Worm (Caenorhabditis elegans) whole organism, L1 larva: ENCODE results near the gene F13B6.3.
A peak's percentile ranks its signal among the peaks of the same experiment; 100 is the strongest.

Experiments used
- C04F5.9 ChIP-seq: sonication (generic microtip); optimal IDR thresholded peaks from 2 replicates; lab custom pipeline; 2016; ENCODE audit warnings: missing genetic modification characterization, missing compliant biosample characterization
- C16A3.4 ChIP-seq: fragments of 150-350 bp; optimal IDR thresholded peaks from 2 replicates; lab custom pipeline; 2014; ENCODE audit warnings: missing biosample characterization, missing genetic modification characterization
- C34B4.2 ChIP-seq: sonication (generic microtip); optimal IDR thresholded peaks from 2 replicates; lab custom pipeline; 2017; ENCODE audit warnings: mild to moderate bottlenecking, missing genetic modification characterization, missing compliant biosample characterization
- F16B12.6 ChIP-seq: fragments of 150-350 bp; optimal IDR thresholded peaks from 2 replicates; lab custom pipeline; 2014; ENCODE audit warnings: missing biosample characterization, missing genetic modification characterization
- aha-1 ChIP-seq: fragments of 150-350 bp; optimal IDR thresholded peaks from 2 replicates; lab custom pipeline; 2014; ENCODE audit warnings: missing biosample characterization, missing genetic modification characterization
- alr-1 ChIP-seq: fragments of 200-800 bp; sonication (Bioruptor generic); optimal IDR thresholded peaks from 2 replicates; lab custom pipeline; 2018; ENCODE audit warnings: borderline replicate concordance, mild to moderate bottlenecking, missing genetic modification characterization, missing compliant biosample characterization
- aly-2 ChIP-seq: fragments of 150-350 bp; optimal IDR thresholded peaks from 2 replicates; lab custom pipeline; 2014; ENCODE audit warnings: missing biosample characterization, missing genetic modification characterization
- ama-1 ChIP-seq: fragments of 150-350 bp; optimal IDR thresholded peaks from 2 replicates; lab custom pipeline; 2014
- blmp-1 ChIP-seq: fragments of 150-350 bp; optimal IDR thresholded peaks from 2 replicates; lab custom pipeline; 2014; ENCODE audit warnings: missing biosample characterization, missing genetic modification characterization
- ceh-63 ChIP-seq: fragments of 200-800 bp; sonication (Bioruptor generic); optimal IDR thresholded peaks from 2 replicates; lab custom pipeline; 2018; ENCODE audit warnings: mild to moderate bottlenecking, missing genetic modification characterization, missing compliant biosample characterization
- ceh-90 ChIP-seq: sonication (generic microtip); optimal IDR thresholded peaks from 2 replicates; lab custom pipeline; 2016; ENCODE audit warnings: missing genetic modification characterization, missing compliant biosample characterization
- ces-1 ChIP-seq: fragments of 150-350 bp; optimal IDR thresholded peaks from 2 replicates; lab custom pipeline; 2014; ENCODE audit warnings: missing biosample characterization, missing genetic modification reagents, missing genetic modification characterization
- efl-1 ChIP-seq, 4 experiments: fragments of 150-350 bp; optimal IDR thresholded peaks in 3 of 4; peaks in 1 of 4; 1 replicate in 1 of 4; 2 replicates in 3 of 4; lab custom pipeline; 2014; ENCODE audit warnings: missing biosample characterization in 2 of 4, missing genetic modification characterization in 2 of 4, missing genetic modification reagents in 2 of 4
- egl-27 ChIP-seq, 2 experiments: fragments of 150-350 bp in 1 of 2; sonication (generic microtip); optimal IDR thresholded peaks; 3 replicates each; lab custom pipeline; 2017 to 2018; ENCODE audit warnings: missing biosample characterization in 2 of 2, missing genetic modification characterization in 2 of 2, missing genetic modification reagents in 2 of 2
- elt-2 ChIP-seq: sonication (generic microtip); optimal IDR thresholded peaks from 2 replicates; lab custom pipeline; 2016; ENCODE audit warnings: missing genetic modification characterization, mild to moderate bottlenecking, inconsistent platforms, missing compliant biosample characterization, missing genetic modification reagents
- fkh-8 ChIP-seq: sonication (generic microtip); optimal IDR thresholded peaks from 2 replicates; lab custom pipeline; 2016; ENCODE audit warnings: mild to moderate bottlenecking, missing genetic modification characterization, missing compliant biosample characterization
- fos-1 ChIP-seq: fragments of 150-350 bp; optimal IDR thresholded peaks from 2 replicates; lab custom pipeline; 2014; ENCODE audit warnings: missing biosample characterization, missing genetic modification characterization
- grh-1 ChIP-seq: fragments of 200-800 bp; sonication (Bioruptor generic); IDR thresholded peaks from 2 replicates; pipeline ENCODE4 v1.3.6; 2022; ENCODE audit warnings: missing genetic modification reagents, missing genetic modification characterization, missing compliant biosample characterization
- hlh-17 ChIP-seq: fragments of 200-800 bp; sonication (Bioruptor generic); optimal IDR thresholded peaks from 2 replicates; lab custom pipeline; 2018; ENCODE audit warnings: missing genetic modification characterization, mild to moderate bottlenecking, missing compliant biosample characterization, moderate library complexity, borderline replicate concordance
- hlh-4 ChIP-seq: sonication (generic microtip); optimal IDR thresholded peaks from 2 replicates; lab custom pipeline; 2016; ENCODE audit warnings: mild to moderate bottlenecking, missing genetic modification characterization, missing compliant biosample characterization
- hpl-2 ChIP-seq: fragments of 150-350 bp; optimal IDR thresholded peaks from 2 replicates; lab custom pipeline; 2014; ENCODE audit warnings: missing biosample characterization, missing genetic modification reagents, missing genetic modification characterization
- irx-1 ChIP-seq: sonication (generic microtip); optimal IDR thresholded peaks from 2 replicates; lab custom pipeline; 2016; ENCODE audit warnings: missing genetic modification characterization, missing compliant biosample characterization
- isw-1 ChIP-seq: fragments of 200-800 bp; sonication (Bioruptor generic); IDR thresholded peaks from 2 replicates; pipeline ENCODE4 v1.3.6; 2022; ENCODE audit warnings: missing genetic modification characterization, missing compliant biosample characterization
- lin-14 ChIP-seq: fragments of 200-800 bp; sonication (Bioruptor generic); optimal IDR thresholded peaks from 2 replicates; lab custom pipeline; 2018; ENCODE audit warnings: mild to moderate bottlenecking, missing genetic modification characterization, moderate library complexity, missing compliant biosample characterization
- lin-15B ChIP-seq: fragments of 150-350 bp; sonication (generic microtip); optimal IDR thresholded peaks from 3 replicates; lab custom pipeline; 2014; ENCODE audit warnings: missing biosample characterization, missing genetic modification characterization
- lin-35 ChIP-seq, 2 experiments: fragments of 150-350 bp; optimal IDR thresholded peaks; 2 replicates each; lab custom pipeline; 2014; ENCODE audit warnings: missing biosample characterization in 2 of 2, missing genetic modification characterization in 2 of 2, missing genetic modification reagents in 2 of 2
- lin-39 ChIP-seq: fragments of 150-350 bp; optimal IDR thresholded peaks from 2 replicates; lab custom pipeline; 2014; ENCODE audit warnings: missing biosample characterization, missing genetic modification reagents, missing genetic modification characterization
- mdl-1 ChIP-seq, 2 experiments: fragments of 150-350 bp; optimal IDR thresholded peaks; 2 replicates each; lab custom pipeline; 2014 to 2017; ENCODE audit warnings: missing biosample characterization in 2 of 2, missing genetic modification characterization in 2 of 2, inconsistent platforms in 1 of 2
- mef-2 ChIP-seq: fragments of 150-350 bp; optimal IDR thresholded peaks from 2 replicates; lab custom pipeline; 2014; ENCODE audit warnings: missing biosample characterization, missing genetic modification characterization
- mep-1 ChIP-seq: fragments of 150-350 bp; optimal IDR thresholded peaks from 2 replicates; lab custom pipeline; 2014; ENCODE audit warnings: missing biosample characterization, missing genetic modification characterization
- nhr-19 ChIP-seq: fragments of 200-800 bp; sonication (Bioruptor generic); conservative IDR thresholded peaks from 2 replicates; pipeline ENCODE4 v1.3.6; 2022; ENCODE audit warnings: missing genetic modification characterization, missing compliant biosample characterization
- nhr-28 ChIP-seq: fragments of 150-350 bp; optimal IDR thresholded peaks from 2 replicates; lab custom pipeline; 2014; ENCODE audit warnings: missing biosample characterization, missing genetic modification characterization
- nhr-47 ChIP-seq: sonication (generic microtip); optimal IDR thresholded peaks from 2 replicates; lab custom pipeline; 2016; ENCODE audit warnings: mild to moderate bottlenecking, missing genetic modification characterization, moderate library complexity, missing compliant biosample characterization
- nhr-84 ChIP-seq: sonication (generic microtip); optimal IDR thresholded peaks from 2 replicates; lab custom pipeline; 2017; ENCODE audit warnings: missing biosample characterization, missing genetic modification characterization
- nhr-85 ChIP-seq: sonication (generic microtip); peaks from one replicate; lab custom pipeline; 2016; ENCODE audit warnings: missing genetic modification characterization, inconsistent platforms, missing compliant biosample characterization
- pqm-1 ChIP-seq: sonication (generic microtip); optimal IDR thresholded peaks from 3 replicates; lab custom pipeline; 2017; ENCODE audit warnings: missing biosample characterization, missing genetic modification characterization
- rnt-1 ChIP-seq: sonication (generic microtip); optimal IDR thresholded peaks from 2 replicates; lab custom pipeline; 2016; ENCODE audit warnings: mild to moderate bottlenecking, missing genetic modification characterization, moderate library complexity, missing compliant biosample characterization
- snpc-4 ChIP-seq: fragments of 150-350 bp; optimal IDR thresholded peaks from 2 replicates; lab custom pipeline; 2014; ENCODE audit warnings: missing biosample characterization, missing genetic modification characterization
- sptf-1 ChIP-seq: fragments of 150-350 bp; optimal IDR thresholded peaks from 2 replicates; lab custom pipeline; 2014; ENCODE audit warnings: missing biosample characterization, missing genetic modification characterization
- swsn-7 ChIP-seq: sonication (generic microtip); optimal IDR thresholded peaks from 2 replicates; lab custom pipeline; 2016; ENCODE audit warnings: missing genetic modification characterization, missing compliant biosample characterization
- tlp-1 ChIP-seq: fragments of 150-350 bp; optimal IDR thresholded peaks from 2 replicates; lab custom pipeline; 2014; ENCODE audit warnings: missing biosample characterization, missing genetic modification characterization
- unc-30 ChIP-seq: sonication (generic microtip); optimal IDR thresholded peaks from 2 replicates; lab custom pipeline; 2017; ENCODE audit warnings: missing biosample characterization, missing genetic modification characterization
- unc-62 ChIP-seq: fragments of 150-350 bp; optimal IDR thresholded peaks from 2 replicates; lab custom pipeline; 2014; ENCODE audit warnings: missing biosample characterization, missing genetic modification reagents, missing genetic modification characterization
- unc-98 ChIP-seq: fragments of 200-800 bp; sonication (Bioruptor generic); IDR thresholded peaks from 2 replicates; pipeline ENCODE4 v1.3.6; 2022; ENCODE audit warnings: missing genetic modification characterization, missing compliant biosample characterization
- zag-1 ChIP-seq: fragments of 150-350 bp; optimal IDR thresholded peaks from 2 replicates; lab custom pipeline; 2014; ENCODE audit warnings: missing biosample characterization, missing genetic modification characterization
- ztf-4 ChIP-seq: fragments of 150-350 bp; optimal IDR thresholded peaks from 2 replicates; lab custom pipeline; 2014; ENCODE audit warnings: missing biosample characterization, missing genetic modification characterization

The F13B6.3 gene

ce11 chrIV:7426055-7426454, 39.7 kb downstream of the F13B6.3 start (continued):
- TF ChIP-seq nhr-84 (tag; lab: Kevin White, UChicago): no peak
- TF ChIP-seq nhr-85: no peak
- TF ChIP-seq pqm-1 (tag; lab: Kevin White, UChicago): no peak
- TF ChIP-seq fkh-8 (tag; lab: Kevin White, UChicago): no peak
- no peak for TF ChIP-seq ceh-90
- TF ChIP-seq lin-39 (tag; lab: Kevin White, UChicago): no peak
- no peak for TF ChIP-seq C16A3.4 (tag; lab: Kevin White, UChicago)
- TF ChIP-seq rnt-1: peak; percentile 72
- no peak for TF ChIP-seq mef-2
- TF ChIP-seq mdl-1 (tag; optimal IDR thresholded peaks at IDR 0.05; lab: Kevin White, UChicago): no peak
- no peak for TF ChIP-seq F16B12.6 (tag; lab: Kevin White, UChicago)
- TF ChIP-seq snpc-4: no peak
- no peak for TF ChIP-seq unc-98 (GFP tag; lab: Robert Waterston, UW)
- no peak for TF ChIP-seq tlp-1 (tag; lab: Kevin White, UChicago)
- TF ChIP-seq mep-1 (tag; lab: Kevin White, UChicago): no peak
- no peak for TF ChIP-seq aha-1 (tag; lab: Kevin White, UChicago)
- no peak for TF ChIP-seq irx-1 (tag; lab: Kevin White, UChicago)
- no peak for TF ChIP-seq C04F5.9
- no peak for TF ChIP-seq ceh-63 (GFP tag; lab: Kevin White, UChicago)
- peak; percentile 47 for TF ChIP-seq nhr-19 (GFP tag; lab: Robert Waterston, UW)
- no peak for TF ChIP-seq zag-1
- TF ChIP-seq unc-62 (GFP tag; lab: Kevin White, UChicago): no peak
- no peak for TF ChIP-seq sptf-1 (tag; lab: Kevin White, UChicago)
- TF ChIP-seq efl-1 (optimal IDR thresholded peaks at IDR 0.05; lab: Kevin White, UChicago): no peak
- TF ChIP-seq efl-1 (GFP tag; optimal IDR thresholded peaks at IDR 0.05 in 1 of 2; lab: Kevin White, UChicago): no peak
- no peak for TF ChIP-seq elt-2 (tag; lab: Kevin White, UChicago)
- no peak for TF ChIP-seq blmp-1 (tag; lab: Kevin White, UChicago)
- no peak for TF ChIP-seq ama-1 (lab: Kevin White, UChicago)
- TF ChIP-seq fos-1 (tag; lab: Kevin White, UChicago): no peak
- TF ChIP-seq ces-1 (GFP tag; lab: Kevin White, UChicago): no peak
- peak; percentile 91 for TF ChIP-seq lin-14
- TF ChIP-seq C34B4.2: no peak
- no peak for TF ChIP-seq ztf-4 (tag; lab: Kevin White, UChicago)
- no peak for TF ChIP-seq unc-30 (tag; lab: Kevin White, UChicago)
- no peak for TF ChIP-seq hpl-2 (GFP tag; lab: Kevin White, UChicago)
- no peak for TF ChIP-seq nhr-28 (tag; lab: Kevin White, UChicago)
- no peak for TF ChIP-seq aly-2
- TF ChIP-seq alr-1 (tag; lab: Kevin White, UChicago): no peak
- no peak for TF ChIP-seq egl-27 (tag; optimal IDR thresholded peaks at IDR 0.05; lab: Kevin White, UChicago)
- no peak for TF ChIP-seq nhr-47 (tag; lab: Kevin White, UChicago)

DNA sequence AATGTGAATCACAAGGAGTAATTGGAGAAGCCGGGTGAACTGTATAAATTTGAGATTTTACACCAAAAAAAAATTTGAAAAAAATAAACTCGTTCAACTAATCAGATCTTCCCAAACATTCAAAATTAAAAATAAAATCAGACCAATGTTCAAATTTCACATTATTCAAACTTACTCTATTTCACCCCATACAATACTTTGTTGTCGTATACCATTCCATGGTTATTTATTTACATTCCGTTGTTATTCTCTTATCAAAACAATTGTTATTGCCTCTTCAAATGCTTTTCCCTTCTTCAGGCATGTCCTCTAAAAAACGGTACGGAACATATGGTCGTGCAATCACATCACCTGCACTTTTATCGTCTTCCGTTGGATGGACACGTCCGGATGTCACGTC, 41.6 kb downstream of the F13B6.3 start, which contains the start of gene unc-82:
TSS of gene unc-82 (plus strand) at position 301 of the 400 bp plus-strand sequence.
- no peak for TF ChIP-seq swsn-7
- TF ChIP-seq grh-1 (GFP tag; lab: Robert Waterston, UW): no peak
- TF ChIP-seq isw-1 (GFP tag; lab: Robert Waterston, UW): no peak
- no peak for TF ChIP-seq lin-35 (GFP tag; optimal IDR thresholded peaks at IDR 0.05; lab: Kevin White, UChicago)
- TF ChIP-seq nhr-47 (tag; lab: Kevin White, UChicago): no peak
- no peak for TF ChIP-seq lin-14
- TF ChIP-seq hlh-4: no peak
- TF ChIP-seq lin-15B (tag; lab: Kevin White, UChicago): no peak
- TF ChIP-seq ztf-4 (tag; lab: Kevin White, UChicago): no peak
- TF ChIP-seq hlh-17 (GFP tag; lab: Kevin White, UChicago): no peak
